Worm (Caenorhabditis elegans) whole organism, late embryonic: ENCODE measurements around the gene ash-2.
A peak's percentile ranks its signal among the peaks of the same experiment; 100 is the strongest.

Experiments
- C08G9.2 ChIP-seq: sonication (generic microtip); optimal IDR thresholded peaks from 2 replicates; lab custom pipeline; 2016; ENCODE audit warnings: mild to moderate bottlenecking, missing genetic modification characterization, moderate library complexity, missing compliant biosample characterization
- C38D4.7 ChIP-seq: fragments of 200-800 bp; sonication (Bioruptor generic); optimal IDR thresholded peaks from 2 replicates; lab custom pipeline; 2018; ENCODE audit warnings: mild to moderate bottlenecking, missing genetic modification characterization, moderate library complexity, missing compliant biosample characterization
- K02D7.2 ChIP-seq: sonication (generic microtip); optimal IDR thresholded peaks from 2 replicates; lab custom pipeline; 2017; ENCODE audit warnings: mild to moderate bottlenecking, missing genetic modification characterization, missing compliant biosample characterization
- T23F11.4 ChIP-seq: fragments of 200-800 bp; sonication (Bioruptor generic); optimal IDR thresholded peaks from 2 replicates; lab custom pipeline; 2018; ENCODE audit warnings: mild to moderate bottlenecking, missing genetic modification characterization, missing compliant biosample characterization
- Y22D7AL.16 ChIP-seq: sonication (generic microtip); optimal IDR thresholded peaks from 2 replicates; lab custom pipeline; 2016; ENCODE audit warnings: missing genetic modification characterization, missing compliant biosample characterization
- ahr-1 ChIP-seq: sonication (generic microtip); optimal IDR thresholded peaks from 2 replicates; lab custom pipeline; 2016; ENCODE audit warnings: missing genetic modification characterization, missing compliant biosample characterization
- ama-1 ChIP-seq: fragments of 150-350 bp; optimal IDR thresholded peaks from 2 replicates; lab custom pipeline; 2014
- ceh-18 ChIP-seq: sonication (generic microtip); optimal IDR thresholded peaks from 2 replicates; lab custom pipeline; 2016; ENCODE audit warnings: missing genetic modification characterization, missing compliant biosample characterization
- ceh-2 ChIP-seq: sonication (generic microtip); optimal IDR thresholded peaks from 2 replicates; lab custom pipeline; 2016; ENCODE audit warnings: missing genotype, missing genetic modification characterization, missing compliant biosample characterization
- ceh-30 ChIP-seq: fragments of 150-350 bp; optimal IDR thresholded peaks from 2 replicates; lab custom pipeline; 2014; ENCODE audit warnings: missing biosample characterization, missing genetic modification characterization
- ceh-45 ChIP-seq: fragments of 200-800 bp; sonication (Bioruptor generic); IDR thresholded peaks from 2 replicates; pipeline ENCODE4 v1.3.6; 2022; ENCODE audit warnings: missing genetic modification reagents, missing genetic modification characterization, missing compliant biosample characterization
- che-1 ChIP-seq: sonication (generic microtip); optimal IDR thresholded peaks from 2 replicates; lab custom pipeline; 2016; ENCODE audit warnings: mild to moderate bottlenecking, missing genetic modification characterization, missing compliant biosample characterization
- dmd-4 ChIP-seq: sonication (generic microtip); optimal IDR thresholded peaks from 2 replicates; lab custom pipeline; 2016; ENCODE audit warnings: borderline replicate concordance, missing genetic modification characterization, missing compliant biosample characterization
- dve-1 ChIP-seq: sonication (generic microtip); optimal IDR thresholded peaks from 2 replicates; lab custom pipeline; 2017; ENCODE audit warnings: antibody characterized with exemption, mild to moderate bottlenecking, missing genetic modification characterization, missing compliant biosample characterization
- eyg-1 ChIP-seq: sonication (generic microtip); optimal IDR thresholded peaks from 2 replicates; lab custom pipeline; 2016; ENCODE audit warnings: missing genotype, missing genetic modification characterization, missing compliant biosample characterization
- fax-1 ChIP-seq: sonication (generic microtip); optimal IDR thresholded peaks from 2 replicates; lab custom pipeline; 2016; ENCODE audit warnings: missing genotype, missing genetic modification characterization, missing compliant biosample characterization
- fkh-10 ChIP-seq: fragments of 150-350 bp; optimal IDR thresholded peaks from 2 replicates; lab custom pipeline; 2014; ENCODE audit warnings: missing biosample characterization, missing genetic modification reagents, missing genetic modification characterization
- fkh-6 ChIP-seq: sonication (generic microtip); optimal IDR thresholded peaks from 2 replicates; lab custom pipeline; 2016; ENCODE audit warnings: missing genetic modification characterization, missing compliant biosample characterization
- hlh-15 ChIP-seq: sonication (generic microtip); optimal IDR thresholded peaks from 2 replicates; lab custom pipeline; 2016; ENCODE audit warnings: missing genetic modification characterization, missing compliant biosample characterization
- hlh-30 ChIP-seq: sonication (generic microtip); optimal IDR thresholded peaks from 2 replicates; lab custom pipeline; 2017; ENCODE audit warnings: antibody characterized with exemption, missing genetic modification characterization, missing compliant biosample characterization; ENCODE audit not compliant: insufficient read depth
- hlh-6 ChIP-seq: sonication (generic microtip); optimal IDR thresholded peaks from 2 replicates; lab custom pipeline; 2016; ENCODE audit warnings: missing genotype, missing genetic modification characterization, missing compliant biosample characterization
- hlh-8 ChIP-seq: sonication (generic microtip); optimal IDR thresholded peaks from 2 replicates; lab custom pipeline; 2016; ENCODE audit warnings: missing genotype, missing genetic modification characterization, missing compliant biosample characterization
- lim-6 ChIP-seq: sonication (generic microtip); optimal IDR thresholded peaks from 2 replicates; lab custom pipeline; 2016; ENCODE audit warnings: missing genetic modification characterization, missing compliant biosample characterization
- lin-11 ChIP-seq: fragments of 200-800 bp; sonication (Bioruptor generic); optimal IDR thresholded peaks from 2 replicates; lab custom pipeline; 2018; ENCODE audit warnings: mild to moderate bottlenecking, missing genetic modification characterization, missing compliant biosample characterization
- madf-2 ChIP-seq: sonication (generic microtip); optimal IDR thresholded peaks from 2 replicates; lab custom pipeline; 2017; ENCODE audit warnings: missing genetic modification characterization, missing compliant biosample characterization
- nfya-1 ChIP-seq: sonication (generic microtip); optimal IDR thresholded peaks from 2 replicates; lab custom pipeline; 2017; ENCODE audit warnings: missing genetic modification characterization, mild to moderate bottlenecking, missing compliant biosample characterization, antibody characterized with exemption, moderate library complexity
- npax-4 ChIP-seq: sonication (generic microtip); optimal IDR thresholded peaks from 2 replicates; lab custom pipeline; 2016; ENCODE audit warnings: missing genetic modification characterization, missing compliant biosample characterization
- odd-2 ChIP-seq: sonication (generic microtip); optimal IDR thresholded peaks from 2 replicates; lab custom pipeline; 2017; ENCODE audit warnings: antibody characterized with exemption, mild to moderate bottlenecking, missing genetic modification characterization, missing compliant biosample characterization
- pag-3 ChIP-seq: sonication (generic microtip); optimal IDR thresholded peaks from 2 replicates; lab custom pipeline; 2016; ENCODE audit warnings: missing compliant biosample characterization, missing genetic modification characterization, borderline replicate concordance
- pat-9 ChIP-seq: fragments of 200-800 bp; sonication (Bioruptor generic); optimal IDR thresholded peaks from 2 replicates; lab custom pipeline; 2018; ENCODE audit warnings: mild to moderate bottlenecking, missing genetic modification characterization, moderate library complexity, missing compliant biosample characterization
- pax-1 ChIP-seq: fragments of 150-350 bp; optimal IDR thresholded peaks from 2 replicates; lab custom pipeline; 2014; ENCODE audit warnings: missing biosample characterization, missing genetic modification characterization
- pha-2 ChIP-seq: sonication (generic microtip); optimal IDR thresholded peaks from 2 replicates; lab custom pipeline; 2017; ENCODE audit warnings: mild to moderate bottlenecking, missing genetic modification characterization, missing compliant biosample characterization
- pros-1 ChIP-seq: fragments of 150-350 bp; optimal IDR thresholded peaks from 2 replicates; lab custom pipeline; 2014; ENCODE audit warnings: missing biosample characterization, missing genetic modification reagents, missing genetic modification characterization
- sox-2 ChIP-seq: fragments of 200-800 bp; sonication (Bioruptor generic); IDR thresholded peaks from 2 replicates; pipeline ENCODE4 v1.3.6; 2022; ENCODE audit warnings: missing genetic modification reagents, missing genetic modification characterization, missing compliant biosample characterization
- syd-9 ChIP-seq: sonication (generic microtip); optimal IDR thresholded peaks from 2 replicates; lab custom pipeline; 2016; ENCODE audit warnings: mild to moderate bottlenecking, missing genetic modification characterization, moderate library complexity, missing compliant biosample characterization
- tbx-2 ChIP-seq: sonication (generic microtip); optimal IDR thresholded peaks from 2 replicates; lab custom pipeline; 2016; ENCODE audit warnings: missing genetic modification characterization, missing compliant biosample characterization
- unc-3 ChIP-seq, 2 experiments: fragments of 200-800 bp in 1 of 2; sonication (Bioruptor generic) in 1 of 2; sonication (generic microtip) in 1 of 2; conservative IDR thresholded peaks in 1 of 2; optimal IDR thresholded peaks in 1 of 2; 2 replicates each; pipeline versions ENCODE4 v1.3.6 to Lab custom; 2016 to 2022; ENCODE audit warnings: missing compliant biosample characterization in 2 of 2, missing genetic modification characterization in 2 of 2, missing genetic modification reagents in 1 of 2
- unc-42 ChIP-seq: sonication (generic microtip); optimal IDR thresholded peaks from 2 replicates; lab custom pipeline; 2016; ENCODE audit warnings: missing genotype, missing genetic modification characterization, missing compliant biosample characterization
- unc-86 ChIP-seq: sonication (generic microtip); optimal IDR thresholded peaks from 2 replicates; lab custom pipeline; 2016; ENCODE audit warnings: missing genetic modification characterization, missing compliant biosample characterization
- ztf-16 ChIP-seq: sonication (generic microtip); optimal IDR thresholded peaks from 2 replicates; lab custom pipeline; 2017; ENCODE audit warnings: missing genetic modification characterization, missing compliant biosample characterization

Gene ash-2

ce11 chrII:11979449-11980095 is at the start of gene ash-2, which contains the start of gene Y17G7B.20:
Gene ash-2 (plus strand): TSS chrII:11979838.
Gene Y17G7B.20 (minus strand): TSS chrII:11979844.
- TF ChIP-seq ceh-30 (tag; lab: Kevin White, UChicago) (no peak), Y22D7AL.16 (tag; lab: Kevin White, UChicago) (no peak), odd-2 (tag; lab: Kevin White, UChicago) (no peak), ama-1 (peak; percentile 45), sox-2 (GFP tag; lab: Robert Waterston, UW) (no peak; the same call in 1 of the 2 replicates), unc-3 (GFP tag; conservative IDR thresholded peaks at IDR 0.05; lab: Robert Waterston, UW) (no peak), unc-3 (tag; optimal IDR thresholded peaks at IDR 0.05; lab: Kevin White, UChicago) (peak; percentile 41), madf-2 (tag; lab: Kevin White, UChicago) (no peak), pha-2 (tag; lab: Kevin White, UChicago) (no peak), lin-11 (tag; lab: Kevin White, UChicago) (no peak), nfya-1 (peak; percentile 0), K02D7.2 (no peak), hlh-15 (tag; lab: Kevin White, UChicago) (no peak), lim-6 (tag; lab: Kevin White, UChicago) (no peak), ceh-2 (tag; lab: Kevin White, UChicago) (peak; percentile 14)

ce11 chrII:11930132-11930531 is 49.5 kb upstream of the ash-2 start:
- TF ChIP-seq dve-1 (tag; lab: Kevin White, UChicago): peak; percentile 56
- no peak for TF ChIP-seq ceh-30 (tag; lab: Kevin White, UChicago)

- no peak for TF ChIP-seq npax-4 (tag; lab: Kevin White, UChicago)
- no peak for TF ChIP-seq hlh-8 (tag; lab: Kevin White, UChicago)
- TF ChIP-seq fkh-6 (tag; lab: Kevin White, UChicago): no peak
- TF ChIP-seq ahr-1 (tag; lab: Kevin White, UChicago): no peak
- no peak for TF ChIP-seq pax-1 (tag; lab: Kevin White, UChicago)
- no peak for TF ChIP-seq unc-86 (tag; lab: Kevin White, UChicago)
- no peak for TF ChIP-seq pat-9 (tag; lab: Kevin White, UChicago)
- TF ChIP-seq T23F11.4 (GFP tag; lab: Kevin White, UChicago): no peak
- TF ChIP-seq ztf-16 (tag; lab: Kevin White, UChicago): no peak
- no peak for TF ChIP-seq C08G9.2
- TF ChIP-seq pag-3 (tag; lab: Kevin White, UChicago): no peak
- no peak for TF ChIP-seq tbx-2 (tag; lab: Kevin White, UChicago)
- TF ChIP-seq eyg-1 (tag; lab: Kevin White, UChicago): no peak
- no peak for TF ChIP-seq che-1 (tag; lab: Kevin White, UChicago)
- no peak for TF ChIP-seq Y22D7AL.16 (tag; lab: Kevin White, UChicago)
- TF ChIP-seq pros-1: no peak
- no peak for TF ChIP-seq K02D7.2
- no peak for TF ChIP-seq syd-9 (tag; lab: Kevin White, UChicago)
These were observed 44.4 kb upstream of the ash-2 start, which contains the start of gene lin-29 for ce11 chrII:11935266-11935665. Gene lin-29 (minus strand): TSS chrII:11935343.

DNA sequence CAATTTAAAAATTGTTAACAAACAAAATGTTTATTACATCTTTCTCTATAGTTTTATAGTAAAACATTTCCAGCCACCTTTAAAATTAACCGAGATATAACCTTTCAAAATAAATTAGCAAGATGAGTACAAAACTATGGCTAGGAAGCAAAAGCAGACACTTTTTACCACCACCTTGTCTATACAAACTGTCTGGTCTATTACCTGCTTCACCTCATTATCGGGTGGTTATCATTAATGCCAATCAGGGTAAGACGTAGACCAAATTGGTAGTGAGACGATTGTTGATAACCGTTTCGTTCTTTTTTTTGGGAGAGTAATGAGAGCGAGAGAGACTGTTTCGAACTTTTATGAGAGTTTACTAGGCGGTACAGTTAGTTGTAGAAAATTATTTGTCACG is 43.2 kb upstream of the ash-2 start:
- TF ChIP-seq dmd-4 (no peak), unc-42 (tag; lab: Kevin White, UChicago) (no peak), lim-6 (tag; lab: Kevin White, UChicago) (no peak), ceh-45 (GFP tag; lab: Robert Waterston, UW) (no peak), hlh-6 (tag; lab: Kevin White, UChicago) (no peak), odd-2 (tag; lab: Kevin White, UChicago) (no peak), hlh-30 (tag; lab: Kevin White, UChicago) (no peak), hlh-15 (tag; lab: Kevin White, UChicago) (no peak), fkh-10 (GFP tag; lab: Kevin White, UChicago) (no peak), tbx-2 (tag; lab: Kevin White, UChicago) (no peak), dve-1 (tag; lab: Kevin White, UChicago) (no peak), C38D4.7 (GFP tag; lab: Kevin White, UChicago) (no peak), ceh-18 (tag; lab: Kevin White, UChicago) (no peak), fax-1 (no peak), hlh-8 (tag; lab: Kevin White, UChicago) (no peak), ama-1 (no peak), eyg-1 (tag; lab: Kevin White, UChicago) (no peak), ztf-16 (tag; lab: Kevin White, UChicago) (no peak)
